Worm (Caenorhabditis elegans) whole organism, L2 larva: ENCODE data around the gene gst-38.

ENCODE experiments used
- R02D3.7 ChIP-seq: fragments of 150-350 bp; optimal IDR thresholded peaks from 2 replicates; lab custom pipeline; 2014; ENCODE audit warnings: missing biosample characterization, missing genetic modification characterization
- egl-27 ChIP-seq: sonication (generic microtip); optimal IDR thresholded peaks from 3 replicates; lab custom pipeline; 2017; ENCODE audit warnings: missing biosample characterization, missing genetic modification reagents, missing genetic modification characterization
- nhr-237 ChIP-seq: fragments of 150-350 bp; optimal IDR thresholded peaks from 2 replicates; lab custom pipeline; 2014; ENCODE audit warnings: missing biosample characterization, missing genetic modification characterization
- nhr-77 ChIP-seq: fragments of 150-350 bp; optimal IDR thresholded peaks from 2 replicates; lab custom pipeline; 2014; ENCODE audit warnings: missing biosample characterization, missing genetic modification characterization
- unc-62 ChIP-seq: fragments of 150-350 bp; optimal IDR thresholded peaks from 2 replicates; lab custom pipeline; 2014; ENCODE audit warnings: missing biosample characterization, missing genetic modification reagents, missing genetic modification characterization

DNA sequence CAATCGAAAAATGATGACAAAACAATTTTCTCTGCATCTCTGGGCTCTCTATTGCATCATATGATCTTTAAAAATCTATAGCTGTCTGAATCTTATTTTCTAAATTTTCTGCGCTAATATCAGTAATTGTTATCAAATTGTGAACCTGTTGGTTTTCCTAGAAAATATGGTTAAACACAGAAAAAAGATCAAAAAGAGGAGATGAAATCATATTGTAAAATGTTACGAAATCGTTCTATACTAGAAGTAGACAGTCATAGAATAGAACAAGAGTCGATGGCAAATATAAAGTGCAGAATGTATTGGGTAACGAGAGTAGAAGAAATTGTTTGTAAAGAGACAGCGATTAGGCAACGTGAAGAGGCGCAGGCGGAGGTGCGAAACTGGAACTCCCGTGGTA lies 35.2 kb downstream of the gst-38 start:
- TF ChIP-seq egl-27 (tag; lab: Kevin White, UChicago) (no peak), unc-62 (GFP tag; lab: Kevin White, UChicago) (no peak), nhr-237 (tag; lab: Kevin White, UChicago) (no peak), R02D3.7 (tag; lab: Kevin White, UChicago) (no peak), nhr-77 (tag; lab: Kevin White, UChicago) (no peak)
